Worm (Caenorhabditis elegans) whole organism, early embryonic: Measurements from ENCODE around the gene srh-138.

ENCODE experiments used
- B0310.2 ChIP-seq: sonication (generic microtip); optimal IDR thresholded peaks from 2 replicates; lab custom pipeline; 2016; ENCODE audit warnings: mild to moderate bottlenecking, missing genetic modification characterization, missing compliant biosample characterization
- F13C5.2 ChIP-seq: sonication (generic microtip); optimal IDR thresholded peaks from 2 replicates; lab custom pipeline; 2017; ENCODE audit warnings: mild to moderate bottlenecking, missing genetic modification characterization, inconsistent platforms, missing compliant biosample characterization
- aly-1 ChIP-seq: sonication (generic microtip); optimal IDR thresholded peaks from 2 replicates; lab custom pipeline; 2016; ENCODE audit warnings: missing genetic modification characterization, missing compliant biosample characterization
- ama-1 ChIP-seq: fragments of 150-350 bp; optimal IDR thresholded peaks from 2 replicates; lab custom pipeline; 2014
- ceh-13 ChIP-seq: fragments of 200-800 bp; sonication (Bioruptor generic); optimal IDR thresholded peaks from 2 replicates; lab custom pipeline; 2018; ENCODE audit warnings: mild to moderate bottlenecking, missing genetic modification characterization, missing compliant biosample characterization
- ceh-36 ChIP-seq: sonication (generic microtip); optimal IDR thresholded peaks from 2 replicates; lab custom pipeline; 2016; ENCODE audit warnings: missing genetic modification characterization, inconsistent platforms, missing compliant biosample characterization
- ets-7 ChIP-seq: sonication (generic microtip); optimal IDR thresholded peaks from 2 replicates; lab custom pipeline; 2016; ENCODE audit warnings: missing genotype, missing genetic modification characterization, missing compliant biosample characterization
- flt-1 ChIP-seq: fragments of 200-800 bp; sonication (Bioruptor generic); IDR thresholded peaks from 2 replicates; pipeline ENCODE4 v1.3.6; 2022; ENCODE audit warnings: missing genetic modification characterization, missing compliant biosample characterization
- hmbx-1 ChIP-seq: sonication (generic microtip); optimal IDR thresholded peaks from 2 replicates; lab custom pipeline; 2016; ENCODE audit warnings: mild to moderate bottlenecking, missing genetic modification characterization, missing compliant biosample characterization
- hmg-4 ChIP-seq: fragments of 200-800 bp; sonication (Bioruptor generic); optimal IDR thresholded peaks from 2 replicates; lab custom pipeline; 2018; ENCODE audit warnings: mild to moderate bottlenecking, missing genetic modification characterization, missing compliant biosample characterization
- hnd-1 ChIP-seq: sonication (generic microtip); optimal IDR thresholded peaks from 2 replicates; lab custom pipeline; 2016; ENCODE audit warnings: missing genetic modification characterization, missing compliant biosample characterization
- pes-1 ChIP-seq: fragments of 200-800 bp; sonication (Bioruptor generic); IDR thresholded peaks from 2 replicates; pipeline ENCODE4 v1.3.6; 2022; ENCODE audit warnings: missing genetic modification reagents, missing genetic modification characterization, missing compliant biosample characterization
- scrt-1 ChIP-seq: fragments of 200-800 bp; sonication (Bioruptor generic); IDR thresholded peaks from 2 replicates; pipeline ENCODE4 v1.3.6; 2022; ENCODE audit warnings: missing genetic modification characterization, missing compliant biosample characterization
- sea-1 ChIP-seq: fragments of 200-800 bp; sonication (Bioruptor generic); conservative IDR thresholded peaks from 2 replicates; pipeline ENCODE4 v1.3.6; 2022; ENCODE audit warnings: missing genetic modification characterization, missing compliant biosample characterization
- tbx-11 ChIP-seq: fragments of 200-800 bp; sonication (Bioruptor generic); IDR thresholded peaks from 2 replicates; pipeline ENCODE4 v1.3.6; 2022; ENCODE audit warnings: missing genetic modification characterization, missing compliant biosample characterization
- tbx-37 ChIP-seq: fragments of 200-800 bp; sonication (Bioruptor generic); conservative IDR thresholded peaks from 2 replicates; pipeline ENCODE4 v1.3.6; 2022; ENCODE audit warnings: missing genetic modification reagents, missing genetic modification characterization, missing compliant biosample characterization
- tra-4 ChIP-seq: sonication (generic microtip); optimal IDR thresholded peaks from 2 replicates; lab custom pipeline; 2017; ENCODE audit warnings: missing genetic modification characterization, missing compliant biosample characterization

The srh-138 gene

ce11 chrV:16447735-16448134, 23.1 kb downstream of the srh-138 start, which contains the start of gene T08G3.13:
TSS of gene T08G3.13 (plus strand) at chrV:16448035.
- TF ChIP-seq pes-1, result no peak
- no peak for TF ChIP-seq tbx-11 (GFP tag; lab: Robert Waterston, UW)
- no peak for TF ChIP-seq B0310.2 (tag; lab: Kevin White, UChicago)
- TF ChIP-seq tbx-37, result no peak
- no peak for TF ChIP-seq scrt-1 (GFP tag; lab: Robert Waterston, UW)
- TF ChIP-seq ceh-36, result no peak

- TF ChIP-seq ceh-13 (GFP tag; lab: Kevin White, UChicago), result no peak
- peak; percentile 69 for TF ChIP-seq ceh-36
- TF ChIP-seq scrt-1 (GFP tag; lab: Robert Waterston, UW), result no peak
- no peak for TF ChIP-seq sea-1
Measured at ce11 chrV:16446191-16446590, 24.6 kb downstream of the srh-138 start.

- no peak for TF ChIP-seq ceh-36
- no peak for TF ChIP-seq tbx-11 (GFP tag; lab: Robert Waterston, UW)
- TF ChIP-seq aly-1 (tag; lab: Kevin White, UChicago), result no peak
- no peak for TF ChIP-seq hmbx-1 (tag; lab: Kevin White, UChicago)
- TF ChIP-seq sea-1, result no peak
Measured at ce11 chrV:16445676-16446075, 25.1 kb downstream of the srh-138 start, which contains the start of gene T08G3.6. TSS of gene T08G3.6 (plus strand) at chrV:16445976.

ce11 chrV:16443626-16444025, 27.2 kb downstream of the srh-138 start, which contains the start of gene srh-141:
TSS of gene srh-141 (plus strand) at chrV:16443926.
- TF ChIP-seq flt-1 (no peak), tbx-37 (no peak), hmg-4 (GFP tag; lab: Kevin White, UChicago) (no peak)

ce11 chrV:16437546-16437945, 33.3 kb downstream of the srh-138 start, which contains the start of gene F26D2.15:
TSS of gene F26D2.15 (plus strand) at chrV:16437846.
- TF ChIP-seq tra-4 (tag; lab: Kevin White, UChicago) (no peak), hmbx-1 (tag; lab: Kevin White, UChicago) (no peak), sea-1 (no peak), ceh-13 (GFP tag; lab: Kevin White, UChicago) (no peak), flt-1 (no peak), F13C5.2 (no peak), pes-1 (no peak), aly-1 (tag; lab: Kevin White, UChicago) (no peak), ceh-36 (no peak), tbx-11 (GFP tag; lab: Robert Waterston, UW) (no peak), ets-7 (tag; lab: Kevin White, UChicago) (no peak)

ce11 chrV:16435510-16435909, 35.3 kb downstream of the srh-138 start, which contains the start of the genes F26D2.13 and F26D2.14:
TSS of gene F26D2.13 (minus strand) at chrV:16435610.
TSS of gene F26D2.14 (plus strand) at chrV:16435855.
- TF ChIP-seq B0310.2 (tag; lab: Kevin White, UChicago), result no peak
- TF ChIP-seq hnd-1, result no peak
- no peak for TF ChIP-seq aly-1 (tag; lab: Kevin White, UChicago)
- no peak for TF ChIP-seq pes-1
- no peak for TF ChIP-seq ets-7 (tag; lab: Kevin White, UChicago)

ce11 chrV:16433471-16433870, 37.3 kb downstream of the srh-138 start, which contains the start of gene clec-234:
TSS of gene clec-234 (minus strand) at chrV:16433571.
- TF ChIP-seq tra-4 (tag; lab: Kevin White, UChicago) (no peak), flt-1 (no peak), B0310.2 (tag; lab: Kevin White, UChicago) (no peak), tbx-11 (GFP tag; lab: Robert Waterston, UW) (no peak), pes-1 (no peak)

- TF ChIP-seq tra-4 (tag; lab: Kevin White, UChicago) (no peak), ets-7 (tag; lab: Kevin White, UChicago) (no peak), scrt-1 (GFP tag; lab: Robert Waterston, UW) (no peak), F13C5.2 (no peak), sea-1 (no peak), ceh-13 (GFP tag; lab: Kevin White, UChicago) (no peak), B0310.2 (tag; lab: Kevin White, UChicago) (no peak), aly-1 (tag; lab: Kevin White, UChicago) (no peak), ama-1 (lab: Kevin White, UChicago) (no peak), tbx-11 (GFP tag; lab: Robert Waterston, UW) (no peak), flt-1 (no peak)
Measured at ce11 chrV:16429940-16430339, 40.9 kb downstream of the srh-138 start, which contains the start of gene str-73. TSS of gene str-73 (plus strand) at chrV:16430240.

- TF ChIP-seq sea-1 (no peak), pes-1 (no peak), ama-1 (lab: Kevin White, UChicago) (no peak), hnd-1 (no peak)
Measured at ce11 chrV:16429503-16429902, 41.3 kb downstream of the srh-138 start, which contains the start of gene F26D2.10. TSS of gene F26D2.10 (minus strand) at chrV:16429603.

- TF ChIP-seq ets-7 (tag; lab: Kevin White, UChicago) (no peak), sea-1 (no peak), ama-1 (lab: Kevin White, UChicago) (no peak), scrt-1 (GFP tag; lab: Robert Waterston, UW) (no peak), hmg-4 (GFP tag; lab: Kevin White, UChicago) (no peak), pes-1 (no peak), ceh-36 (no peak), tbx-37 (no peak), flt-1 (no peak), hnd-1 (no peak), F13C5.2 (no peak), ceh-13 (GFP tag; lab: Kevin White, UChicago) (no peak), tbx-11 (GFP tag; lab: Robert Waterston, UW) (no peak), hmbx-1 (tag; lab: Kevin White, UChicago) (no peak), B0310.2 (tag; lab: Kevin White, UChicago) (no peak), aly-1 (tag; lab: Kevin White, UChicago) (no peak)
Measured at ce11 chrV:16424428-16424827, 46.4 kb downstream of the srh-138 start, which contains the start of gene srw-29. TSS of gene srw-29 (minus strand) at chrV:16424528.
